Fruit fly (Drosophila melanogaster): ENCODE results near the gene Uch-L5.

dm6 chr3L:9432810-9433587 lies 43.8 kb downstream of the Uch-L5 start:
- TF ChIP-seq usp (GFP tag; optimal IDR thresholded peaks at IDR 0.05) (no peak), pan (optimal IDR thresholded peaks at IDR 0.05) (no peak), EcR (GFP tag; optimal IDR thresholded peaks at IDR 0.05) (no peak), psq (optimal IDR thresholded peaks at IDR 0.05) (no peak)
